Worm (Caenorhabditis elegans): Measurements from ENCODE around the gene ZK809.1.

ZK809.1 gene

DNA sequence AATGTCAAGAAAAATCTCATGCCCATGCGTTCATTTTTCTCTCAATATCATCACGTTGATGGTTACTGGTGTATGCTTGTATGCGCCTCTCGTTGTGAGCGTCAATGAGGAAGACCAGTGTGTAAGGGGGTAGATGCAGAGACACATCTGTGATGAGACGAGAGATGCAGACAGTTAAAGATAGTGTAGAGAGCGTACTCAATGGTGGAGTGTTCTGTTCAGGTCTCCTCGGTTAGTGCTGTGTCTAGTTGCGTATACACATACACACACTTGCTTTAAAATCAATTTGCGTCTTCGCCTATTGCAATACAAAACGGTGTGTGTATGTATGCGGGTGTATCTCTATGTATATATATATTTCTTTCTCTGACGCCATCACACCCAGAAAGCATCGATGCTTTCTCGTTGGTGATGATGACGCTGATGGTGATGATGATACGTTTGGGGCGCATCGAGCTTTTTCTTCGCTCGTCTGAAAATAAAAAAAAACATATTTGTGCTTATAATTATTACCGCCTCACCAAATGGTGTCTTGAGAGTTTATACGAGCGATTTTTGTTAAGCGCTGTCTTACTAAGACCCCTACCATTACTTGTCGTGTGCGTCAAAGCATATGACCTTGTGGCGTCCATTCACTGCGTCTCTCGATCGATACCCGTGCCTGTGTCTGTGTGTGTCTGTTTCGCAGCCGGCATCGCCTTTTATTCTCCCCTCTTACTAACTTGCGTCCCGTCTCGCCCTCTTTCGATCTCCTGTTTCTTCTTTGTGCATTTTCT is 48.3 kb upstream of the ZK809.1 start, which contains the start of gene F40F11.3 (continued):
- TF ChIP-seq nhr-76 (tag; optimal IDR thresholded peaks at IDR 0.05) (no peak), snpc-4 (tag; optimal IDR thresholded peaks at IDR 0.05) (peak; percentile 77), tbx-2 (tag; optimal IDR thresholded peaks at IDR 0.05) (peak; percentile 69), nhr-23 (tag; optimal IDR thresholded peaks at IDR 0.05) (peak; percentile 60), fkh-10 (GFP tag; optimal IDR thresholded peaks at IDR 0.05) (peak; percentile 77), ztf-11 (tag; optimal IDR thresholded peaks at IDR 0.05) (no peak), unc-62 (GFP tag; optimal IDR thresholded peaks at IDR 0.05) (peak; percentile 46), lin-15B (tag; optimal IDR thresholded peaks at IDR 0.05) (peak; percentile 83)

DNA sequence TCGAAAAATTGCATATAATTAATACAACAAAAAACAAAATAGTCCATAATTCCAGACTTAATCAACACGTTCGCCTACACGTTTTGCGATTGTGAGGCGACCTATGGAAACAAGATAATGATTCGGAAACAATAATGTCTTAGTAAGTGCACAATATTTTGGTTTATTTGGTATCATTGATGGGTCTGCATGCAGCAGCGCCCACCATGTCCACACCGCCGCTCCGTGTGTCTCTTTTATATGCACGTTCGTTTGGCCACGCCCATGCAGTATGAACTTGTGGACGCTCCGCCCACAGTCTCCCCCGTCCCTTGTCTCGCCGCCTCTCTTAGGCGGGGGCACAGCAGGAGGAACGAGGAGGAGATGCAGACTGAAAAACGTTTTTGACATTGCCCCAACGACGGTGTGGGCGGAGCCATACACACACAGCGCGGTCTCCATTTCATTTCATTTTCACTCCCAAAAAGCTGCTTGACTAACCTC is 47.7 kb upstream of the ZK809.1 start, which contains the start of gene mig-38:
TSS of gene mig-38 (plus strand) at position 54 of the 483 bp plus-strand sequence.
- TF ChIP-seq nhr-237 (tag; optimal IDR thresholded peaks at IDR 0.05) (no peak), snpc-4 (tag; optimal IDR thresholded peaks at IDR 0.05) (peak; percentile 14), pqm-1 (tag; optimal IDR thresholded peaks at IDR 0.05) (peak; percentile 32), ama-1 (optimal IDR thresholded peaks at IDR 0.05) (peak; percentile 96), ceh-16 (tag; optimal IDR thresholded peaks at IDR 0.05) (no peak), jun-1 (tag; optimal IDR thresholded peaks at IDR 0.05) (peak; percentile 17), nhr-43 (tag; optimal IDR thresholded peaks at IDR 0.05; ENCODE audit: poor library complexity, severe bottlenecking) (peak; percentile 69), nhr-25 (tag; optimal IDR thresholded peaks at IDR 0.05) (peak; percentile 57), nhr-76 (tag; optimal IDR thresholded peaks at IDR 0.05) (no peak), lsy-12 (tag; optimal IDR thresholded peaks at IDR 0.05) (peak; percentile 50), hmg-11 (tag; optimal IDR thresholded peaks at IDR 0.05) (peak; percentile 66), nfya-1 (tag; optimal IDR thresholded peaks at IDR 0.05; ENCODE audit: insufficient read depth) (peak; percentile 81), lin-39 (tag; optimal IDR thresholded peaks at IDR 0.05) (peak; percentile 54), ztf-4 (tag; optimal IDR thresholded peaks at IDR 0.05) (peak; percentile 27), lin-15B (tag; optimal IDR thresholded peaks at IDR 0.05) (peak; percentile 39), egl-5 (tag; optimal IDR thresholded peaks at IDR 0.05) (peak; percentile 24), fkh-10 (GFP tag; optimal IDR thresholded peaks at IDR 0.05) (no peak), elt-2 (tag; optimal IDR thresholded peaks at IDR 0.05) (peak; percentile 56)

DNA sequence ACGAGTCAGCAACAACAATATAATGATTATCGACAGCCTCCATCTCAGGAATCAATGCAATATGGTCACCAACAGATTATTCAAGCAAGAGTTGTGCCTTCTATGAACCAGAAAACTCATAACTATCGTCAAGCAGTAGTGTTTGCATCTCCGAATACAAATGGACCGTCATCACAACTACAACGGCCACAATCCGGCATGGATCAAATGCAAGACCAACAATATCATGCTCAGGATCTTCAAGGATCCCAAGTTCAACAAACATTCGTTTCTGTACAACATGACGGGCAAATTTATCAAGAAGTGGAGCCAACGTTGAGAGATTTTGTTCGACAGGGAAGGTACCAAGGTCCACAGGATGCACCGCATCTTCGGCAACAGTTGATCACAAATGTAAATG is 44.8 kb upstream of the ZK809.1 start:
- no peak for TF ChIP-seq tbx-2 (tag; optimal IDR thresholded peaks at IDR 0.05)
- no peak for TF ChIP-seq nhr-77 (tag; optimal IDR thresholded peaks at IDR 0.05)
- TF ChIP-seq ama-1 (optimal IDR thresholded peaks at IDR 0.05): no peak
- TF ChIP-seq nhr-25 (tag; optimal IDR thresholded peaks at IDR 0.05): no peak
- no peak for TF ChIP-seq ztf-4 (tag; optimal IDR thresholded peaks at IDR 0.05)

DNA sequence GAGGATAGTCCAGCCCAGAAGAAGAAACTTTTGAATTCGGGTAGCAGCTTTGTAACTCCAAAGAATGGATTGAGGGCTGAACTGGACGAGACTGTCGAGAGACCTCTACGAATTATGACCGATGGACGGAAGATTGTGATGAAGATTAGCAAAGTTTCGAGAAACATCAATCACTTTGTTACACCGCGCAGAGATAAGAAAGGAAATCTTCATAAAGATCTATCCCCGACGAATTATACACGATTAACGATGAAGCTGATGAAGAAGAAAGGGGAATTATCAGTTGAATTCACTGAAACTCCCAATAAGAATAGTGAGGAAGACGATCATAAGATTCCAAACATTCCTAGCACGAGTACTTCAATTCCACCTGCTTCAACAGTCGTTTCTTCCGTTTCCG is 42.2 kb upstream of the ZK809.1 start:
- TF ChIP-seq pqm-1 (tag; optimal IDR thresholded peaks at IDR 0.05) (no peak), elt-1 (tag; optimal IDR thresholded peaks at IDR 0.05) (peak; percentile 89)

DNA sequence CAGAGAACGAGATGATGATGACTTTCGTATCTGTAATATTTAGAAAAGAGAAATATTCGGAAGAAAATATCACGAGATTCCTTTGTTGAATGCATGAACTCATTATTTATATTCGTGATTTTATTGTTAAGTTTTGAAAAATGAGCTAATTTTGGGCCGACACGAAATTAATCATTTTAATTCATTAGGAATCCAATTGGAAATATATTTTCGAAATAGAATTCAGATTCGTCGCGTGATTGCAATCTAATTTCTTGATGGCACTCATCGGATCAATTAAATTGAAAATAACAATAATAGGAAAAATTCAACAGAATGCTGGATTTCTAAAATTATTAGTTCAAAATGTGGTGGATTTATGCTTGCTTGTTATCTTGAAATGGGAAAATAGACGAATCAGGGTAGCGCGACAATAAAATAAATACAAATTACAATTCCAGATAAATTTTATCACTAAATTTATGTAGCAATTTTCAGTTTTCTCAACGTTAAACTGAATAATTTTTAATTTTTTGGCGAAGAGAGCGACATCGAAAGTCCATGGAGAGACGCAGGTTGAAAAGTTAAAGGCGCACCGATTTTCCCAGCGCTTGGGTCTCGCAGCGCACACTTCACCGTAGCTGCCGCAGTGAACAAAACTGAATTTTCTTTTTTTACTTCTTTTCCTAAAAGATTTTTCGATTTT is 40.0 kb upstream of the ZK809.1 start:
- peak; percentile 35 for TF ChIP-seq nhr-25 (tag; optimal IDR thresholded peaks at IDR 0.05)
- TF ChIP-seq elt-3 (tag; optimal IDR thresholded peaks at IDR 0.05): no peak
- peak; percentile 26 for TF ChIP-seq elt-2 (tag; optimal IDR thresholded peaks at IDR 0.05)
- TF ChIP-seq nfya-1 (tag; optimal IDR thresholded peaks at IDR 0.05; ENCODE audit: insufficient read depth): peak; percentile 89
- TF ChIP-seq unc-39 (tag; optimal IDR thresholded peaks at IDR 0.05): no peak
- peak; percentile 74 for TF ChIP-seq nhr-23 (tag; optimal IDR thresholded peaks at IDR 0.05)
- peak; percentile 90 for TF ChIP-seq hmg-11 (tag; optimal IDR thresholded peaks at IDR 0.05)
- peak; percentile 12 for TF ChIP-seq nhr-77 (tag; optimal IDR thresholded peaks at IDR 0.05)
- peak; percentile 77 for TF ChIP-seq pha-4 (tag; optimal IDR thresholded peaks at IDR 0.05)
- peak; percentile 28 for TF ChIP-seq R02D3.7 (tag; optimal IDR thresholded peaks at IDR 0.05)
- no peak for TF ChIP-seq mml-1 (tag; optimal IDR thresholded peaks at IDR 0.05)
- peak; percentile 57 for TF ChIP-seq ama-1 (optimal IDR thresholded peaks at IDR 0.05)
- peak; percentile 75 for TF ChIP-seq lin-15B (tag; optimal IDR thresholded peaks at IDR 0.05)
- peak; percentile 56 for TF ChIP-seq snpc-4 (tag; optimal IDR thresholded peaks at IDR 0.05)
- peak; percentile 14 for TF ChIP-seq ztf-4 (tag; optimal IDR thresholded peaks at IDR 0.05)
- no peak for TF ChIP-seq tbx-2 (tag; optimal IDR thresholded peaks at IDR 0.05)
- peak; percentile 43 for TF ChIP-seq pqm-1 (tag; optimal IDR thresholded peaks at IDR 0.05)
- peak; percentile 74 for TF ChIP-seq lin-39 (tag; optimal IDR thresholded peaks at IDR 0.05)
- peak; percentile 81 for TF ChIP-seq aly-2 (tag; optimal IDR thresholded peaks at IDR 0.05)
- no peak for TF ChIP-seq elt-1 (tag; optimal IDR thresholded peaks at IDR 0.05)
- TF ChIP-seq lsy-12 (tag; optimal IDR thresholded peaks at IDR 0.05): peak; percentile 70
- TF ChIP-seq nhr-43 (tag; optimal IDR thresholded peaks at IDR 0.05; ENCODE audit: poor library complexity, severe bottlenecking): peak; percentile 67
